Fruit fly (Drosophila melanogaster) whole organism, embryonic: ENCODE measurements around the gene Mfe2.

ENCODE experiments used
- Bdp1 ChIP-seq: fragments of 200-800 bp; sonication (Bioruptor generic); optimal IDR thresholded peaks from 3 replicates; lab custom pipeline; 2016; ENCODE audit warnings: missing biosample characterization, missing genetic modification characterization
- CG10366 ChIP-seq: fragments of 200-800 bp; sonication (Bioruptor generic); IDR thresholded peaks from 2 replicates; pipeline ENCODE4 v1.3.6; 2022; ENCODE audit warnings: missing biosample characterization, missing genetic modification characterization
- CG12104 ChIP-seq: fragments of 200-800 bp; sonication (Bioruptor generic); optimal IDR thresholded peaks from 3 replicates; lab custom pipeline; 2016; ENCODE audit warnings: missing biosample characterization, missing genetic modification characterization
- CG12391 ChIP-seq: fragments of 200-800 bp; sonication (Bioruptor generic); optimal IDR thresholded peaks from 3 replicates; lab custom pipeline; 2018; ENCODE audit warnings: missing biosample characterization, mild to moderate bottlenecking, missing genetic modification characterization, moderate library complexity
- CG12769 ChIP-seq: fragments of 200-800 bp; sonication (Bioruptor generic); optimal IDR thresholded peaks from 2 replicates; lab custom pipeline; 2019; ENCODE audit warnings: missing biosample characterization, mild to moderate bottlenecking, missing genetic modification characterization, moderate library complexity
- CG13296 ChIP-seq: fragments of 200-800 bp; sonication (Bioruptor generic); optimal IDR thresholded peaks from 3 replicates; lab custom pipeline; 2018; ENCODE audit warnings: missing biosample characterization, mild to moderate bottlenecking, missing genetic modification characterization
- CG13624 ChIP-seq: fragments of 200-800 bp; sonication (Bioruptor generic); optimal IDR thresholded peaks from 2 replicates; lab custom pipeline; 2016; ENCODE audit warnings: missing biosample characterization, missing genetic modification characterization
- CG13894 ChIP-seq: fragments of 200-800 bp; sonication (Bioruptor generic); optimal IDR thresholded peaks from 3 replicates; lab custom pipeline; 2018; ENCODE audit warnings: missing biosample characterization, mild to moderate bottlenecking, missing genetic modification characterization, moderate library complexity
- CG14860 ChIP-seq: fragments of 200-800 bp; sonication (Bioruptor generic); IDR thresholded peaks from 3 replicates; pipeline ENCODE4 v1.3.6; 2022; ENCODE audit warnings: missing biosample characterization, missing genetic modification characterization; ENCODE audit not compliant: partially characterized antibody
- CG15269 ChIP-seq: fragments of 200-800 bp; sonication (Bioruptor generic); optimal IDR thresholded peaks from 2 replicates; lab custom pipeline; 2018; ENCODE audit warnings: missing biosample characterization, mild to moderate bottlenecking, missing genetic modification characterization, moderate library complexity
- CG16813 ChIP-seq: fragments of 200-800 bp; sonication (Bioruptor generic); IDR thresholded peaks from 3 replicates; pipeline ENCODE4 v1.3.6; 2022; ENCODE audit warnings: missing biosample characterization, missing genetic modification characterization; ENCODE audit not compliant: partially characterized antibody
- CG17361 ChIP-seq: fragments of 200-800 bp; sonication (Bioruptor generic); IDR thresholded peaks from 3 replicates; pipeline ENCODE4 v1.3.6; 2022; ENCODE audit warnings: missing biosample characterization, missing genetic modification characterization
- CG17385 ChIP-seq: fragments of 200-800 bp; sonication (Bioruptor generic); optimal IDR thresholded peaks from 3 replicates; lab custom pipeline; 2018; ENCODE audit warnings: missing biosample characterization, mild to moderate bottlenecking, missing genetic modification characterization
- CG17829 ChIP-seq: fragments of 200-800 bp; optimal IDR thresholded peaks from 2 replicates; lab custom pipeline; 2019; ENCODE audit warnings: missing biosample characterization, mild to moderate bottlenecking, missing genetic modification characterization, moderate library complexity
- CG18262 ChIP-seq: fragments of 200-800 bp; optimal IDR thresholded peaks from 3 replicates; lab custom pipeline; 2019; ENCODE audit warnings: missing biosample characterization, mild to moderate bottlenecking, missing genetic modification characterization, moderate library complexity
- CG2678 ChIP-seq: fragments of 200-800 bp; sonication (Bioruptor generic); optimal IDR thresholded peaks from 3 replicates; lab custom pipeline; 2019; ENCODE audit warnings: missing biosample characterization, mild to moderate bottlenecking, missing genetic modification characterization, moderate library complexity
- CG34224 ChIP-seq: fragments of 200-800 bp; sonication (Bioruptor generic); IDR thresholded peaks from 3 replicates; pipeline ENCODE4 v1.3.6; 2022; ENCODE audit warnings: missing biosample characterization, missing genetic modification characterization; ENCODE audit not compliant: partially characterized antibody
- CG7556 ChIP-seq: fragments of 200-800 bp; sonication (Bioruptor generic); optimal IDR thresholded peaks from 2 replicates; lab custom pipeline; 2017; ENCODE audit warnings: missing biosample characterization, mild to moderate bottlenecking, missing genetic modification characterization
- CG8290 ChIP-seq, 3 experiments: fragments of 200-800 bp; sonication (Bioruptor generic); optimal IDR thresholded peaks; 2 replicates each; lab custom pipeline; 2016 to 2019; ENCODE audit warnings: missing biosample characterization in 3 of 3, missing genetic modification characterization in 3 of 3, mild to moderate bottlenecking in 2 of 3, moderate library complexity in 1 of 3
- CG8478 ChIP-seq: fragments of >200 bp; optimal IDR thresholded peaks from 2 replicates; lab custom pipeline; 2018
- CG9727 ChIP-seq: fragments of 200-800 bp; sonication (Bioruptor generic); optimal IDR thresholded peaks from 3 replicates; lab custom pipeline; 2017; ENCODE audit warnings: missing biosample characterization, mild to moderate bottlenecking, missing genetic modification characterization
- CG9932 ChIP-seq: fragments of 200-800 bp; sonication (Bioruptor generic); IDR thresholded peaks from 2 replicates; pipeline ENCODE4 v1.3.6; 2022; ENCODE audit warnings: missing biosample characterization, missing genetic modification characterization
- Dek ChIP-seq: fragments of 200-800 bp; sonication (Bioruptor generic); optimal IDR thresholded peaks from 3 replicates; lab custom pipeline; 2019; ENCODE audit warnings: missing biosample characterization, mild to moderate bottlenecking, missing genetic modification characterization, moderate library complexity
- Fer3 ChIP-seq: fragments of 200-800 bp; sonication (Bioruptor generic); optimal IDR thresholded peaks from 2 replicates; lab custom pipeline; 2018; ENCODE audit warnings: missing biosample characterization, mild to moderate bottlenecking, missing genetic modification characterization, moderate library complexity
- GATAe ChIP-seq: fragments of 200-800 bp; sonication (Bioruptor generic); conservative IDR thresholded peaks from 2 replicates; pipeline ENCODE4 v1.3.6; 2022; ENCODE audit warnings: missing biosample characterization, missing genetic modification characterization
- Hr78 ChIP-seq, 2 experiments: fragments of 200-800 bp in 1 of 2; fragments of >200 bp in 1 of 2; sonication (Bioruptor generic) in 1 of 2; optimal IDR thresholded peaks; 2 replicates each; lab custom pipeline; 2017 to 2019; ENCODE audit warnings: missing biosample characterization in 2 of 2, missing genetic modification characterization in 2 of 2, mild to moderate bottlenecking in 1 of 2, moderate library complexity in 1 of 2
- Med ChIP-seq: fragments of 200-800 bp; sonication (Bioruptor generic); peaks from one replicate; lab custom pipeline; 2016; ENCODE audit warnings: missing biosample characterization, missing genetic modification characterization, mild to moderate bottlenecking, inconsistent platforms, moderate library complexity
- Sry-β ChIP-seq: fragments of 200-800 bp; sonication (Bioruptor generic); optimal IDR thresholded peaks from 2 replicates; lab custom pipeline; 2018; ENCODE audit warnings: missing biosample characterization, mild to moderate bottlenecking, missing genetic modification characterization, moderate library complexity
- Xbp1 ChIP-seq: fragments of 200-800 bp; sonication (Bioruptor generic); optimal IDR thresholded peaks from 3 replicates; lab custom pipeline; 2016; ENCODE audit warnings: missing biosample characterization, mild to moderate bottlenecking, missing genetic modification characterization
- Xrp1 ChIP-seq: fragments of 200-800 bp; sonication (Bioruptor generic); IDR thresholded peaks from 2 replicates; pipeline ENCODE4 v1.3.6; 2022; ENCODE audit warnings: missing biosample characterization, missing genetic modification characterization
- bab2 ChIP-seq: fragments of 200-800 bp; sonication (Bioruptor generic); optimal IDR thresholded peaks from 2 replicates; lab custom pipeline; 2016; ENCODE audit warnings: missing biosample characterization, missing genetic modification characterization
- ems ChIP-seq: fragments of 200-800 bp; sonication (Bioruptor generic); optimal IDR thresholded peaks from 3 replicates; lab custom pipeline; 2016; ENCODE audit warnings: missing biosample characterization, missing genetic modification characterization
- esg ChIP-seq: fragments of 200-800 bp; sonication (Bioruptor generic); conservative IDR thresholded peaks from 2 replicates; pipeline ENCODE4 v1.3.6; 2022; ENCODE audit warnings: missing biosample characterization, missing genetic modification characterization
- ftz-f1 ChIP-seq: fragments of 200-800 bp; sonication (Bioruptor generic); optimal IDR thresholded peaks from 2 replicates; lab custom pipeline; 2016; ENCODE audit warnings: missing biosample characterization, missing genetic modification characterization
- grau ChIP-seq: fragments of 200-800 bp; optimal IDR thresholded peaks from 3 replicates; lab custom pipeline; 2019; ENCODE audit warnings: missing biosample characterization, mild to moderate bottlenecking, missing genetic modification characterization, moderate library complexity
- ind ChIP-seq: fragments of 200-800 bp; sonication (Bioruptor generic); optimal IDR thresholded peaks from 3 replicates; lab custom pipeline; 2016; ENCODE audit warnings: missing biosample characterization, missing genetic modification characterization
- lilli ChIP-seq: fragments of 200-800 bp; sonication (Bioruptor generic); optimal IDR thresholded peaks from 3 replicates; lab custom pipeline; 2016; ENCODE audit warnings: missing biosample characterization, missing genetic modification characterization
- pan ChIP-seq, 4 experiments: fragments of >200 bp in 3 of 4; fragments of 200-800 bp in 1 of 4; sonication (Bioruptor generic) in 1 of 4; optimal IDR thresholded peaks in 3 of 4; IDR thresholded peaks in 1 of 4; 2 replicates each; pipeline versions ENCODE4 v1.3.6 to Lab custom; 2017 to 2022; ENCODE audit warnings: missing biosample characterization in 2 of 4, missing genetic modification characterization in 2 of 4, mixed read lengths in 1 of 4
- phol ChIP-seq: fragments of 200-800 bp; sonication (Bioruptor generic); optimal IDR thresholded peaks from 3 replicates; lab custom pipeline; 2018; ENCODE audit warnings: missing biosample characterization, mild to moderate bottlenecking, missing genetic modification characterization, moderate library complexity
- ranshi ChIP-seq: fragments of 200-800 bp; sonication (Bioruptor generic); IDR thresholded peaks from 2 replicates; pipeline ENCODE4 v1.3.6; 2022; ENCODE audit warnings: missing biosample characterization, missing genetic modification characterization
- row ChIP-seq: fragments of 200-800 bp; sonication (Bioruptor generic); IDR thresholded peaks from 3 replicates; pipeline ENCODE4 v1.3.6; 2022; ENCODE audit warnings: missing biosample characterization, missing genetic modification characterization
- sd ChIP-seq: fragments of 200-800 bp; sonication (Bioruptor generic); optimal IDR thresholded peaks from 3 replicates; lab custom pipeline; 2018; ENCODE audit warnings: missing biosample characterization, mild to moderate bottlenecking, missing genetic modification characterization, moderate library complexity
- sob ChIP-seq: fragments of 200-800 bp; sonication (Bioruptor generic); IDR thresholded peaks from 2 replicates; pipeline ENCODE4 v1.3.6; 2022; ENCODE audit warnings: missing biosample characterization, missing genetic modification characterization
- sug ChIP-seq: fragments of 200-800 bp; optimal IDR thresholded peaks from 2 replicates; lab custom pipeline; 2019; ENCODE audit warnings: missing biosample characterization, mild to moderate bottlenecking, missing genetic modification characterization, moderate library complexity
- trem ChIP-seq: fragments of 200-800 bp; optimal IDR thresholded peaks from 3 replicates; lab custom pipeline; 2019; ENCODE audit warnings: missing biosample characterization, mild to moderate bottlenecking, missing genetic modification characterization, moderate library complexity
- unpg ChIP-seq: fragments of 200-800 bp; sonication (Bioruptor generic); optimal IDR thresholded peaks from 3 replicates; lab custom pipeline; 2018; ENCODE audit warnings: missing biosample characterization, mild to moderate bottlenecking, missing genetic modification characterization, moderate library complexity

Gene Mfe2

DNA sequence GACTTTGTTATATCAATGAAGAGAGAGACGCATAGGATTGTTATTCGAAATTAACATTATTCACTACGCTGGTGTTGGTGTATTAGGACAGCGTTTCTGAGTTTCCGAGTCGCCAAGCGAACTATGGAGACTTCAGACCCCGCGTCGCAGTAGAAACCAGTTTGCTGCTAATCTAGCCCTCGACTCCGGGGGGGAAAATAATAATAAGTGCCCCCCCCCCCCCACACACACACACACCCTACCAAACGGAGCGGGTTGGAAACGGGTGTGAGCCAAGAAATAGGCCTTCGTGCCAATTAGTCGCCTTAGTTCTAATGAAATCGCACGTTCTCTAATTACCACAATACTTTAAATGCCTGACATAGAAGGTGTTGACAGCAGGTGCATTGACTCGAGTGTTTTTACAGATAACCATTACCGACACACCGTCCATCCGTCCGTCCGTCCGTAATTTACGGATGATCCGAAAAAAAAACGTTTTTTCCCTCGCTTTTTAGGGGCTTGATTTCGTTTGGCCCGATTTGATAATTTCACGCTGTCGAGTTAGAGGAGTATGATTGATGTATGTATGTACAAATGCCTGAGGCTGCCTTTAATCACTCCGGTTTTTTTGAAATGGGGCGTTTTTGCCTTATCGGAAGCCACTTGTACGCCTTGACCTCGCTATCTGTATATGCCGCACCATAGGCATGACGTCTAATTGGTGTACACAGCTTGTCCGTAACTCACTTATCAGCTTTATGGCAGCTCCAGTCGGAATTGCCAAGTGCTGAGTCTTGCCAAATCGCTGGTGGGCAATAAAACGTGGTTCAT lies 11.2 kb downstream of the Mfe2 start (continued):
- TF ChIP-seq CG16813 (GFP tag; lab: Robert Waterston, UW) (no peak), CG14860 (GFP tag; lab: Robert Waterston, UW) (no peak), CG13624 (GFP tag; lab: Kevin White, UChicago) (peak; percentile 3), Dek (tag; lab: Kevin White, UChicago) (no peak), ftz-f1 (GFP tag; lab: Kevin White, UChicago) (peak; percentile 39), CG13894 (peak; percentile 21), sd (tag; lab: Kevin White, UChicago) (peak; percentile 55), Hr78 (GFP tag; optimal IDR thresholded peaks at IDR 0.05; lab: Kevin White, UChicago) (peak in 1 of 2 experiments; percentile 68), GATAe (GFP tag; lab: Robert Waterston, UW) (peak; percentile 31), Sry-β (GFP tag; lab: Kevin White, UChicago) (no peak), CG8290 (GFP tag; optimal IDR thresholded peaks at IDR 0.05; lab: Kevin White, UChicago) (no peak), CG8290 (tag; optimal IDR thresholded peaks at IDR 0.05; lab: Kevin White, UChicago) (peak in 1 of 2 experiments; percentile 60), CG12769 (tag; lab: Kevin White, UChicago) (peak; percentile 42), Bdp1 (GFP tag; lab: Kevin White, UChicago) (no peak), Med (GFP tag; lab: Kevin White, UChicago) (peak; percentile 69), sug (tag; lab: Kevin White, UChicago) (peak; percentile 97), sob (GFP tag; lab: Robert Waterston, UW) (0 out of 2 replicates have a peak, but pooled peaks have one; percentile 23)

DNA sequence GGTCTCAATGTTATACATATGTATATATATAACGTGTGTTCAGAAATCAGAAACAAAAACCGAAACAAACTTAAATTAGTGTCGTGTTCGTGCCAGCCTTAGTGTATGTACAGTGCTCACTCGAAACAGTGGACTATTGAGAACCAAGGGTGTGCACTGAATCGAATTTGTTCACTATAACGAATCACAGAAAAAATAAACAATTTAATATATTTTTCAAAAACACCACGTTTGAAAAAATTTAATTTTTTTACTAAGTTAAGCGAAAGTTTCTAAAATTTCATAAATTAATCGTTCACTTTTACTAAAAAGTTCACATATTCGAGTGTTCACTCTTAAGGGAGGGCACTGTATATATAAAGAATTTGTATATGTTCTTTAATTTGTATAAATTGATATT lies 14.4 kb downstream of the Mfe2 start:
- TF ChIP-seq CG8478 (lab: Kevin White, UChicago) = no peak
- TF ChIP-seq pan (optimal IDR thresholded peaks at IDR 0.05; lab: Kevin White, UChicago) = no peak
- peak in 1 of 2 experiments; percentile 19 for TF ChIP-seq pan (GFP tag; optimal IDR thresholded peaks at IDR 0.05 in 1 of 2, IDR thresholded peaks at IDR 0.05 in 1 of 2)
- peak; percentile 25 for TF ChIP-seq phol (tag; lab: Kevin White, UChicago)
- TF ChIP-seq CG10366 (GFP tag; lab: Robert Waterston, UW) = peak; percentile 14; the same call in 1 of the 2 replicates
- peak; percentile 51; the same call in 1 of the 2 replicates for TF ChIP-seq Xrp1
- TF ChIP-seq ind (GFP tag; lab: Kevin White, UChicago) = peak; percentile 2
- TF ChIP-seq CG13296 (GFP tag; lab: Kevin White, UChicago) = peak; percentile 14
- peak; percentile 34 for TF ChIP-seq CG7556 (GFP tag; lab: Kevin White, UChicago)
- peak; percentile 24; the same call in 1 of the 2 replicates for TF ChIP-seq CG9932 (GFP tag; lab: Robert Waterston, UW)
- peak; percentile 38 for TF ChIP-seq Fer3 (tag; lab: Kevin White, UChicago)
- TF ChIP-seq CG12391 (tag; lab: Kevin White, UChicago) = peak; percentile 42
- 0 out of 2 replicates have a peak, but pooled peaks have one; percentile 28 for TF ChIP-seq ranshi
- peak; percentile 58 for TF ChIP-seq CG2678
- TF ChIP-seq CG15269 (tag; lab: Kevin White, UChicago) = peak; percentile 48
- TF ChIP-seq CG17829 (tag; lab: Kevin White, UChicago) = peak; percentile 14
- peak; percentile 91 for TF ChIP-seq grau
- peak; percentile 50 for TF ChIP-seq unpg (GFP tag; lab: Kevin White, UChicago)
- TF ChIP-seq esg (GFP tag; lab: Robert Waterston, UW) = 0 out of 2 replicates have a peak, but pooled peaks have one; percentile 9
- peak; percentile 17 for TF ChIP-seq Xbp1
- no peak for TF ChIP-seq bab2 (GFP tag; lab: Kevin White, UChicago)
- TF ChIP-seq CG34224 (GFP tag; lab: Robert Waterston, UW) = no peak
- TF ChIP-seq CG18262 (tag; lab: Kevin White, UChicago) = peak; percentile 36
- TF ChIP-seq CG12104 (GFP tag; lab: Kevin White, UChicago) = peak; percentile 6
- TF ChIP-seq ems (GFP tag; lab: Kevin White, UChicago) = peak; percentile 2
- TF ChIP-seq trem = peak; percentile 5
- peak; percentile 29 for TF ChIP-seq CG17385
- peak; percentile 24 for TF ChIP-seq lilli (GFP tag; lab: Kevin White, UChicago)
- peak; percentile 19 for TF ChIP-seq CG9727
- 0 out of 3 replicates have a peak, but pooled peaks have one; percentile 33 for TF ChIP-seq CG17361 (GFP tag; lab: Robert Waterston, UW)
- peak; percentile 77 for TF ChIP-seq row (GFP tag; lab: Robert Waterston, UW)
